Worm (Caenorhabditis elegans): ENCODE results near the gene F17C8.7.

DNA sequence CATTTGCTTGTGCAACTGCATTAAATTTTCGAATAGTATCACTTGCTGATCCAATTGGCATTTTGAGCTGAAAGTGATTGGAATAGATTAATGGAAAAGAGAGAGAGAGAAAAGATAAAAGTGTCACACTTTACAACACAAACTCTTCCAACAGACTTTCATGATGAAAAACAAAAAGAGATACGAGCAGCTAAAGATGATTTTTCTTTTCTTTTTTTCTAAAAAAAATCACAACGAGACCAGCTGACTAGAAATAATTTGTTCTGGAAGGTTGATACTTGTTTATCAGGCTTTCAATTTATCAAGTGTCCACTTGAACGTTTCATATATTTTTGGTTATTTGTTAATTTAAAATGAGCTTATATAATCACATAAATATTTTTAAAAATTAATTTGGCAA lies 48.4 kb upstream of the F17C8.7 start:
- no peak for TF ChIP-seq flt-1 (GFP tag; IDR thresholded peaks at IDR 0.05)
- no peak for TF ChIP-seq med-1 (GFP tag; optimal IDR thresholded peaks at IDR 0.05; ENCODE audit: insufficient read depth)
- no peak for TF ChIP-seq cog-1 (tag; optimal IDR thresholded peaks at IDR 0.05)

Measured in whole organism, midembryonic.